Fruit fly (Drosophila melanogaster) Kc167 (cell line): ENCODE data around the gene CG13912.

ENCODE experiments used
- Myc ChIP-seq: fragments of >200 bp; optimal IDR thresholded peaks from 2 replicates; lab custom pipeline; 2017; ENCODE audit warnings: missing external identifiers
- Sin3A ChIP-seq: fragments of >200 bp; optimal IDR thresholded peaks from 2 replicates; lab custom pipeline; 2018; ENCODE audit warnings: missing external identifiers
- h ChIP-seq: fragments of >200 bp; optimal IDR thresholded peaks from 3 replicates; lab custom pipeline; 2018; ENCODE audit warnings: missing external identifiers
- insv ChIP-seq: fragments of >200 bp; optimal IDR thresholded peaks from 3 replicates; lab custom pipeline; 2018; ENCODE audit warnings: missing external identifiers
- psq ChIP-seq: fragments of >200 bp; optimal IDR thresholded peaks from 2 replicates; lab custom pipeline; 2017; ENCODE audit warnings: missing external identifiers
- ttk ChIP-seq: sonication (Bioruptor generic); optimal IDR thresholded peaks from 2 replicates; lab custom pipeline; 2017; ENCODE audit warnings: missing external identifiers

DNA sequence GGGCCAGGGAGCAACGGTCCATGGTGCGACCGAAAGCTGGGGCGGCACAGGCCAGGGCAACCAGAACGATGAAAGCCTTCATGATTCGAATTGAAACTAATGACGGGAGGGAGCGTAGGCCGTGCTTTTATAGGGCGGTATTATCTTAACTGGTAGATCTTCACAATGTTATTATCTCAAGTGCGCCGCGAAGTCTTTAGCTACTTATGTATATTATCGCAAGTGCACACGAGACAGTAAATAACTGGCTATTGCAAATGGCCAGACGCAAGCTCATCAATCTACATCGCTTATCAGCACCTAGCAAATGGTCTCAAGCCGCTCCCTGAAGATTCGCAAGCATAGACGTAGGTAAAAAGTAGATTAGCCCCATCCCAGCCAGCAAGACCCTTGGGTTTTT, 21.7 kb downstream of the CG13912 start, which contains the start of gene LysD:
- TF ChIP-seq Myc (lab: Kevin White, UChicago) (no peak), insv (lab: Kevin White, UChicago) (no peak), h (lab: Kevin White, UChicago) (no peak), ttk (lab: Kevin White, UChicago) (no peak), psq (no peak), Sin3A (lab: Kevin White, UChicago) (no peak)
